Worm (Caenorhabditis elegans): ENCODE data around the gene mstr-2.

ce11 chrIII:4519410-4519809 lies 50.5 kb downstream of the mstr-2 start:
- no peak for TF ChIP-seq lin-15B (tag; optimal IDR thresholded peaks at IDR 0.05)
- TF ChIP-seq pqm-1 (tag; optimal IDR thresholded peaks at IDR 0.05): no peak
- TF ChIP-seq ces-1 (GFP tag; optimal IDR thresholded peaks at IDR 0.05): no peak

All from whole organism, L4 larva.